Worm (Caenorhabditis elegans) whole organism, mixed stage, embryonic: ENCODE results near the gene T28A8.6.

Experiments
- ceh-83 ChIP-seq: fragments of 200-800 bp; sonication (Bioruptor generic); optimal IDR thresholded peaks from 2 replicates; lab custom pipeline; 2018; ENCODE audit warnings: mild to moderate bottlenecking, missing genetic modification characterization, missing compliant biosample characterization
- ces-1 ChIP-seq: fragments of 150-350 bp; optimal IDR thresholded peaks from 2 replicates; lab custom pipeline; 2014; ENCODE audit warnings: missing biosample characterization, missing genetic modification reagents, missing genetic modification characterization
- lsy-2 ChIP-seq: fragments of 150-350 bp; optimal IDR thresholded peaks from 2 replicates; lab custom pipeline; 2014; ENCODE audit warnings: missing biosample characterization, missing genetic modification characterization
- mls-2 ChIP-seq: sonication (generic microtip); optimal IDR thresholded peaks from 2 replicates; lab custom pipeline; 2016; ENCODE audit warnings: mild to moderate bottlenecking, missing genetic modification characterization, moderate library complexity, missing compliant biosample characterization
- nhr-12 ChIP-seq: fragments of 150-350 bp; optimal IDR thresholded peaks from 2 replicates; lab custom pipeline; 2014; ENCODE audit warnings: missing biosample characterization, missing genetic modification characterization
- nhr-237 ChIP-seq: fragments of 150-350 bp; optimal IDR thresholded peaks from 2 replicates; lab custom pipeline; 2014; ENCODE audit warnings: missing biosample characterization, missing genetic modification characterization
- nhr-76 ChIP-seq: sonication (generic microtip); optimal IDR thresholded peaks from 2 replicates; lab custom pipeline; 2017; ENCODE audit warnings: missing biosample characterization, missing genetic modification characterization
- snpc-4 ChIP-seq: fragments of 150-350 bp; optimal IDR thresholded peaks from 2 replicates; lab custom pipeline; 2014; ENCODE audit warnings: missing biosample characterization, missing genetic modification characterization
- unc-39 ChIP-seq: fragments of 150-350 bp; optimal IDR thresholded peaks from 2 replicates; lab custom pipeline; 2014; ENCODE audit warnings: missing biosample characterization, missing genetic modification characterization

DNA sequence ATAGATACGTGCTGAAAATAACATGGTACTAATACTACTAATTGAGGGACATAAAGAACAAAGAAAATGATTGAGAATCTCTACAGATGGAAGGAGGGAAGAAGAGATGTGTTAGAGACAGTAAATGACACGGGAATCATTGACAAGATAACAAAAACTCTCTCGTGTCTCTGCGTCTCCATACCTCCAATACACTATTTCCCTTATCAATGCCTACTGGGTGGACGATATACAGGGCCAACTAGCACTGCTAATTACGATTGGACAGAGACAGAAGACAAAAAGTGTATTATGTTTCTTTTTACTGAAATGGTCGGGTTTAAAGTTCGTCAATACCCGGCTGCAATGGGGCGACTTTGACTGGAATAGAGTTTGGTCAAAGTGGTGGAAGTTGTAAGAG, 45.6 kb downstream of the T28A8.6 start:
- TF ChIP-seq snpc-4 (no peak), nhr-76 (tag; lab: Kevin White, UChicago) (no peak), unc-39 (tag; lab: Kevin White, UChicago) (no peak), ceh-83 (GFP tag; lab: Kevin White, UChicago) (no peak), lsy-2 (no peak), ces-1 (GFP tag; lab: Kevin White, UChicago) (no peak), nhr-12 (no peak), mls-2 (tag; lab: Kevin White, UChicago) (no peak), nhr-237 (tag; lab: Kevin White, UChicago) (no peak)
